Worm (Caenorhabditis elegans) whole organism, L1 larva: ENCODE results near the gene pqn-39.

Experiments
- C16A3.4 ChIP-seq: fragments of 150-350 bp; optimal IDR thresholded peaks from 2 replicates; lab custom pipeline; 2014; ENCODE audit warnings: missing biosample characterization, missing genetic modification characterization
- C34B4.2 ChIP-seq: sonication (generic microtip); optimal IDR thresholded peaks from 2 replicates; lab custom pipeline; 2017; ENCODE audit warnings: mild to moderate bottlenecking, missing genetic modification characterization, missing compliant biosample characterization
- F16B12.6 ChIP-seq: fragments of 150-350 bp; optimal IDR thresholded peaks from 2 replicates; lab custom pipeline; 2014; ENCODE audit warnings: missing biosample characterization, missing genetic modification characterization
- Y116A8C.19 ChIP-seq: sonication (generic microtip); optimal IDR thresholded peaks from 2 replicates; lab custom pipeline; 2016; ENCODE audit warnings: missing compliant biosample characterization, missing genetic modification characterization, borderline replicate concordance
- alr-1 ChIP-seq: fragments of 200-800 bp; sonication (Bioruptor generic); optimal IDR thresholded peaks from 2 replicates; lab custom pipeline; 2018; ENCODE audit warnings: borderline replicate concordance, mild to moderate bottlenecking, missing genetic modification characterization, missing compliant biosample characterization
- aly-2 ChIP-seq: fragments of 150-350 bp; optimal IDR thresholded peaks from 2 replicates; lab custom pipeline; 2014; ENCODE audit warnings: missing biosample characterization, missing genetic modification characterization
- ceh-63 ChIP-seq: fragments of 200-800 bp; sonication (Bioruptor generic); optimal IDR thresholded peaks from 2 replicates; lab custom pipeline; 2018; ENCODE audit warnings: mild to moderate bottlenecking, missing genetic modification characterization, missing compliant biosample characterization
- ceh-82 ChIP-seq, 3 experiments: fragments of 150-350 bp in 1 of 3; sonication (generic microtip) in 2 of 3; optimal IDR thresholded peaks; 2 replicates each; lab custom pipeline; 2014 to 2017; ENCODE audit warnings: missing biosample characterization in 3 of 3, missing genetic modification characterization in 3 of 3
- ceh-88 ChIP-seq: fragments of 200-800 bp; sonication (Bioruptor generic); IDR thresholded peaks from 2 replicates; pipeline ENCODE4 v1.3.6; 2022; ENCODE audit warnings: missing genetic modification characterization, missing compliant biosample characterization
- dpl-1 ChIP-seq, 3 experiments: fragments of 150-350 bp in 2 of 3; sonication (generic microtip) in 1 of 3; optimal IDR thresholded peaks; 2 replicates each; lab custom pipeline; 2014 to 2017; ENCODE audit warnings: missing biosample characterization in 3 of 3, missing genetic modification characterization in 3 of 3, missing genetic modification reagents in 3 of 3
- dsc-1 ChIP-seq: sonication (generic microtip); optimal IDR thresholded peaks from 2 replicates; lab custom pipeline; 2016; ENCODE audit warnings: mild to moderate bottlenecking, missing genetic modification characterization, missing compliant biosample characterization
- efl-1 ChIP-seq, 4 experiments: fragments of 150-350 bp; optimal IDR thresholded peaks in 3 of 4; peaks in 1 of 4; 1 replicate in 1 of 4; 2 replicates in 3 of 4; lab custom pipeline; 2014; ENCODE audit warnings: missing biosample characterization in 2 of 4, missing genetic modification characterization in 2 of 4, missing genetic modification reagents in 2 of 4
- egl-13 ChIP-seq: sonication (generic microtip); optimal IDR thresholded peaks from 2 replicates; lab custom pipeline; 2016; ENCODE audit warnings: missing genotype, missing genetic modification reagents, missing genetic modification characterization, missing compliant biosample characterization
- egl-27 ChIP-seq, 2 experiments: fragments of 150-350 bp in 1 of 2; sonication (generic microtip); optimal IDR thresholded peaks; 3 replicates each; lab custom pipeline; 2017 to 2018; ENCODE audit warnings: missing biosample characterization in 2 of 2, missing genetic modification characterization in 2 of 2, missing genetic modification reagents in 2 of 2
- fkh-10 ChIP-seq: sonication (generic microtip); optimal IDR thresholded peaks from 2 replicates; lab custom pipeline; 2017; ENCODE audit warnings: missing biosample characterization, missing genetic modification reagents, missing genetic modification characterization
- fkh-4 ChIP-seq: sonication (generic microtip); optimal IDR thresholded peaks from 2 replicates; lab custom pipeline; 2016; ENCODE audit warnings: missing compliant biosample characterization, missing genetic modification characterization, borderline replicate concordance
- fkh-8 ChIP-seq: sonication (generic microtip); optimal IDR thresholded peaks from 2 replicates; lab custom pipeline; 2016; ENCODE audit warnings: mild to moderate bottlenecking, missing genetic modification characterization, missing compliant biosample characterization
- hpl-2 ChIP-seq: fragments of 150-350 bp; optimal IDR thresholded peaks from 2 replicates; lab custom pipeline; 2014; ENCODE audit warnings: missing biosample characterization, missing genetic modification reagents, missing genetic modification characterization
- irx-1 ChIP-seq: sonication (generic microtip); optimal IDR thresholded peaks from 2 replicates; lab custom pipeline; 2016; ENCODE audit warnings: missing genetic modification characterization, missing compliant biosample characterization
- isw-1 ChIP-seq: fragments of 200-800 bp; sonication (Bioruptor generic); IDR thresholded peaks from 2 replicates; pipeline ENCODE4 v1.3.6; 2022; ENCODE audit warnings: missing genetic modification characterization, missing compliant biosample characterization
- jun-1 ChIP-seq: fragments of 150-350 bp; optimal IDR thresholded peaks from 2 replicates; lab custom pipeline; 2014; ENCODE audit warnings: missing biosample characterization, missing genetic modification reagents, missing genetic modification characterization
- lin-13 ChIP-seq: fragments of 150-350 bp; optimal IDR thresholded peaks from 2 replicates; lab custom pipeline; 2014; ENCODE audit warnings: missing biosample characterization, missing genetic modification reagents, missing genetic modification characterization
- lin-14 ChIP-seq: fragments of 200-800 bp; sonication (Bioruptor generic); optimal IDR thresholded peaks from 2 replicates; lab custom pipeline; 2018; ENCODE audit warnings: mild to moderate bottlenecking, missing genetic modification characterization, moderate library complexity, missing compliant biosample characterization
- lin-15B ChIP-seq: fragments of 150-350 bp; sonication (generic microtip); optimal IDR thresholded peaks from 3 replicates; lab custom pipeline; 2014; ENCODE audit warnings: missing biosample characterization, missing genetic modification characterization
- lin-35 ChIP-seq, 2 experiments: fragments of 150-350 bp; optimal IDR thresholded peaks; 2 replicates each; lab custom pipeline; 2014; ENCODE audit warnings: missing biosample characterization in 2 of 2, missing genetic modification characterization in 2 of 2, missing genetic modification reagents in 2 of 2
- lsy-2 ChIP-seq, 2 experiments: fragments of 150-350 bp; optimal IDR thresholded peaks; 2 replicates each; lab custom pipeline; 2014; ENCODE audit warnings: missing biosample characterization in 2 of 2, missing genetic modification characterization in 2 of 2
- mab-9 ChIP-seq: fragments of 200-800 bp; sonication (Bioruptor generic); IDR thresholded peaks from 2 replicates; pipeline ENCODE4 v1.3.6; 2022; ENCODE audit warnings: missing genetic modification reagents, missing genetic modification characterization, missing compliant biosample characterization
- mep-1 ChIP-seq: fragments of 150-350 bp; optimal IDR thresholded peaks from 2 replicates; lab custom pipeline; 2014; ENCODE audit warnings: missing biosample characterization, missing genetic modification characterization
- nhr-19 ChIP-seq: fragments of 200-800 bp; sonication (Bioruptor generic); conservative IDR thresholded peaks from 2 replicates; pipeline ENCODE4 v1.3.6; 2022; ENCODE audit warnings: missing genetic modification characterization, missing compliant biosample characterization
- nhr-20 ChIP-seq: sonication (generic microtip); optimal IDR thresholded peaks from 2 replicates; lab custom pipeline; 2016; ENCODE audit warnings: mild to moderate bottlenecking, missing genetic modification characterization, missing compliant biosample characterization
- nhr-237 ChIP-seq: fragments of 150-350 bp; optimal IDR thresholded peaks from 2 replicates; lab custom pipeline; 2014; ENCODE audit warnings: missing biosample characterization, missing genetic modification characterization
- nhr-28 ChIP-seq: fragments of 150-350 bp; optimal IDR thresholded peaks from 2 replicates; lab custom pipeline; 2014; ENCODE audit warnings: missing biosample characterization, missing genetic modification characterization
- nhr-47 ChIP-seq: sonication (generic microtip); optimal IDR thresholded peaks from 2 replicates; lab custom pipeline; 2016; ENCODE audit warnings: mild to moderate bottlenecking, missing genetic modification characterization, moderate library complexity, missing compliant biosample characterization
- nhr-71 ChIP-seq: sonication (generic microtip); optimal IDR thresholded peaks from 2 replicates; lab custom pipeline; 2016; ENCODE audit warnings: mild to moderate bottlenecking, missing genetic modification characterization, moderate library complexity, missing compliant biosample characterization
- nhr-77 ChIP-seq: fragments of 150-350 bp; optimal IDR thresholded peaks from 2 replicates; lab custom pipeline; 2014; ENCODE audit warnings: missing biosample characterization, missing genetic modification characterization
- nhr-84 ChIP-seq: sonication (generic microtip); optimal IDR thresholded peaks from 2 replicates; lab custom pipeline; 2017; ENCODE audit warnings: missing biosample characterization, missing genetic modification characterization
- nhr-85 ChIP-seq: sonication (generic microtip); peaks from one replicate; lab custom pipeline; 2016; ENCODE audit warnings: missing genetic modification characterization, inconsistent platforms, missing compliant biosample characterization
- nhr-90 ChIP-seq: sonication (generic microtip); optimal IDR thresholded peaks from 2 replicates; lab custom pipeline; 2016; ENCODE audit warnings: mild to moderate bottlenecking, missing genetic modification characterization, missing compliant biosample characterization; ENCODE audit not compliant: poor library complexity
- pax-3 ChIP-seq: fragments of 200-800 bp; sonication (Bioruptor generic); optimal IDR thresholded peaks from 2 replicates; lab custom pipeline; 2018; ENCODE audit warnings: mild to moderate bottlenecking, missing genetic modification characterization, moderate library complexity, missing compliant biosample characterization
- skn-1 ChIP-seq: fragments of 150-350 bp; optimal IDR thresholded peaks from 2 replicates; lab custom pipeline; 2014; ENCODE audit warnings: missing biosample characterization, missing genetic modification characterization
- snu-23 ChIP-seq: sonication (generic microtip); optimal IDR thresholded peaks from 2 replicates; lab custom pipeline; 2016; ENCODE audit warnings: missing genetic modification characterization, missing compliant biosample characterization
- sptf-1 ChIP-seq: fragments of 150-350 bp; optimal IDR thresholded peaks from 2 replicates; lab custom pipeline; 2014; ENCODE audit warnings: missing biosample characterization, missing genetic modification characterization
- unc-86 ChIP-seq: sonication (generic microtip); optimal IDR thresholded peaks from 2 replicates; lab custom pipeline; 2016; ENCODE audit warnings: missing genetic modification characterization, missing compliant biosample characterization
- unc-98 ChIP-seq: fragments of 200-800 bp; sonication (Bioruptor generic); IDR thresholded peaks from 2 replicates; pipeline ENCODE4 v1.3.6; 2022; ENCODE audit warnings: missing genetic modification characterization, missing compliant biosample characterization
- ztf-11 ChIP-seq, 2 experiments: sonication (generic microtip); optimal IDR thresholded peaks; 2 replicates each; lab custom pipeline; 2016 to 2017; ENCODE audit warnings: missing genetic modification characterization in 2 of 2, missing biosample characterization in 1 of 2, missing compliant biosample characterization in 1 of 2

Gene pqn-39

DNA sequence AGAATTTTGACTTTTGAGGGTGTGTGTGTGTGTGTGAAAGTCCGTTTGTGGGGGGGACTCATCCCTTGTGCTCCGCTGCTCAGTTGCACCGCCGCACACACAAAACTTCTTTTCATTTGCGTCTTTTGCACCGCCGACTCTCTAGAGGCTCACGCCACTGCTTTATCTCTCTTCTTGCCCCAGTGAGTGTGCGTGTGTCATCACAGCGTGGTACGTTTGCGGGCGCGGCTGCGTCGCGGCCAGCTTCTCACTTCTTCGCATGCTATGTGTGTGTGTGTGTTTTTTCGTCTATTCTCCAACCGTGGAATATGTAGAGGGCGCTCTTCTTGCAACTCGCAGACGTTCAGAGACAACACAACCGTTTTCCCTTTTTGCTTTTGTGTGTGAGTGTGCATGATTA is 23.0 kb downstream of the pqn-39 start (continued):
- peak; percentile 58 for TF ChIP-seq nhr-47
- peak; percentile 27 for TF ChIP-seq unc-86 (tag; lab: Kevin White, UChicago)
- peak; percentile 87 for TF ChIP-seq lin-14 (GFP tag; lab: Kevin White, UChicago)
- no peak for TF ChIP-seq nhr-85 (tag; lab: Kevin White, UChicago)
- peak; percentile 40 to 87 (median 66) for TF ChIP-seq ceh-82 (tag; optimal IDR thresholded peaks at IDR 0.05; lab: Kevin White, UChicago)
- peak; percentile 54 for TF ChIP-seq dsc-1 (tag; lab: Kevin White, UChicago)
- peak; percentile 73 for TF ChIP-seq nhr-71 (tag; lab: Kevin White, UChicago)
- TF ChIP-seq jun-1 = no peak
- TF ChIP-seq skn-1 (tag; lab: Kevin White, UChicago) = peak; percentile 38
- TF ChIP-seq C16A3.4 = peak; percentile 24
- peak in 1 of 2 experiments; percentile 3 for TF ChIP-seq efl-1 (optimal IDR thresholded peaks at IDR 0.05; lab: Kevin White, UChicago)
- TF ChIP-seq efl-1 (GFP tag; optimal IDR thresholded peaks at IDR 0.05 in 1 of 2; lab: Kevin White, UChicago) = no peak
- TF ChIP-seq lin-15B (tag; lab: Kevin White, UChicago) = no peak
- TF ChIP-seq mab-9 = peak; percentile 69
- TF ChIP-seq lsy-2 (tag; optimal IDR thresholded peaks at IDR 0.05; lab: Kevin White, UChicago) = peak in 1 of 2 experiments; percentile 56
- TF ChIP-seq egl-13 (tag; lab: Kevin White, UChicago) = no peak
- no peak for TF ChIP-seq lin-13
- peak; percentile 62 for TF ChIP-seq snu-23 (GFP tag; lab: Kevin White, UChicago)
- peak; percentile 46 for TF ChIP-seq nhr-19 (GFP tag; lab: Robert Waterston, UW)
- TF ChIP-seq irx-1 = no peak
- peak; percentile 83 for TF ChIP-seq fkh-10 (GFP tag; lab: Kevin White, UChicago)
- no peak for TF ChIP-seq F16B12.6
- peak; percentile 23 to 38 for TF ChIP-seq lin-35 (GFP tag; optimal IDR thresholded peaks at IDR 0.05; lab: Kevin White, UChicago)
- peak; percentile 19 for TF ChIP-seq mep-1 (tag; lab: Kevin White, UChicago)
- no peak for TF ChIP-seq pax-3 (tag; lab: Kevin White, UChicago)
- TF ChIP-seq nhr-20 (tag; lab: Kevin White, UChicago) = peak; percentile 17
- TF ChIP-seq C34B4.2 (tag; lab: Kevin White, UChicago) = no peak

DNA sequence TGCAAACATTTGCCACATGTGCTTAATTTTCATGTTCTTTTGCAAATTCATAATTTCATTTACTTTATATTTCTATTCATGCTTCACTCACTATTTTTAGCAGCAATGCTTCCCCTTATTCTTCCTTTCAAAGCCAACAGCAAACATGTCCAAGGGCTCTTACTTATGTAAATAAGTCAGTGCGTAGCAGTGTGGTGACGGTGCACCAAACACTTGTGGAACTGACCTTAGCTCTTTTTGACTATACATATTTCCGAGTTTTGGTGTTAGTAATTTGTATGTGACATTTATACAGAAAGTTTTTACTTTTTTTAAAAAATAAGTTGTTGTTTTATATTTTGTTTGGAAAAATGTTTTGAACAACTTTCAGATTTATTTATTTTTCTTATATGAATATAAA is 23.4 kb downstream of the pqn-39 start:
- no peak for TF ChIP-seq Y116A8C.19 (tag; lab: Kevin White, UChicago)
- TF ChIP-seq lin-13 = no peak

DNA sequence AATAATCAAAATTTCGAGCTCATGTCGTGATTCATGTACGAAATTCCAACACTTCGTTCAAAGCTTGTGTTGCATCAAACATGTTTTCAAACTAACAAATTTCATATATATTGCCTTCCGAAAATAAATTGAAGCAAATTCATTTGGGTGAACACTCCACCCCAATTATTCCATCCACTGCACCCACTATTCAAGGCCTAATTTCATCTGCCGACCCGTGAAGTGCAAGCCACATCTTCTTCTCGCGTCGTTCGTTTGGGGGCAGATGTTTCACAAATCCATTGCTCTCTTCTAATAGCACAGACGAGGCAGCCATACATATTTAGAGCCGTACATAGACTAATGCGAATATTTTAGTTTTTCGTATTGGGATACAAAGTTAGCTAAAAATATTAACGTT is 24.3 kb downstream of the pqn-39 start:
- TF ChIP-seq nhr-47 (no peak), efl-1 (optimal IDR thresholded peaks at IDR 0.05; lab: Kevin White, UChicago) (no peak), efl-1 (GFP tag; optimal IDR thresholded peaks at IDR 0.05 in 1 of 2; lab: Kevin White, UChicago) (peak in 1 of 2 experiments; percentile 78)

DNA sequence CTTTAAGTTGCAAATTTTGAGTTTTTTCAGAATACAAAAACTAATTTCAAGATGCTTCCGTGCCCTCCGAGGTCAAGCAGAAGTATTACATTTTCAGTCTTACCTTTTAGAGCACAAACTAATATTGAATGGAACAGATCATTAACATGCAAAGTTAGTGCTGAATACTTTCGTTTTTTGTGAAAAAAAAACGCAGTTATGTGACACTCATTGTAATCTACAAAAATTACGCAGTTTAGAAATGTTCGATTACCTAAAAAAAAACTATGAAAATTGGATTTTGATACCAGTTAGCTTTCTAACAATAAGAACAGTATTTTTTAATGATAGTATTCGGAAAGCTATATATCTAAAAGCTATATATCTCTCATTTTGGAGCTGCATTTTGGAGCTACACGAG is 26.6 kb downstream of the pqn-39 start:
- TF ChIP-seq aly-2 (tag; lab: Kevin White, UChicago) (no peak), hpl-2 (GFP tag; lab: Kevin White, UChicago) (no peak), fkh-4 (no peak), ceh-82 (tag; optimal IDR thresholded peaks at IDR 0.05; lab: Kevin White, UChicago) (no peak), lin-14 (GFP tag; lab: Kevin White, UChicago) (no peak), nhr-77 (no peak), fkh-8 (tag; lab: Kevin White, UChicago) (no peak), sptf-1 (tag; lab: Kevin White, UChicago) (no peak), ceh-88 (GFP tag; lab: Robert Waterston, UW) (no peak)

ce11 chrX:13941296-13941695 is 27.2 kb downstream of the pqn-39 start:
- no peak for TF ChIP-seq unc-86 (tag; lab: Kevin White, UChicago)
- no peak for TF ChIP-seq dsc-1 (tag; lab: Kevin White, UChicago)
- TF ChIP-seq egl-27 (tag; optimal IDR thresholded peaks at IDR 0.05; lab: Kevin White, UChicago) = no peak
- TF ChIP-seq ceh-63 = no peak
- no peak for TF ChIP-seq nhr-237 (tag; lab: Kevin White, UChicago)
- no peak for TF ChIP-seq mab-9
- TF ChIP-seq nhr-90 (tag; lab: Kevin White, UChicago) = peak; percentile 58
- no peak for TF ChIP-seq nhr-28
- TF ChIP-seq isw-1 (GFP tag; lab: Robert Waterston, UW) = no peak
- no peak for TF ChIP-seq nhr-77
- no peak for TF ChIP-seq ztf-11 (tag; optimal IDR thresholded peaks at IDR 0.05; lab: Kevin White, UChicago)
- TF ChIP-seq efl-1 (optimal IDR thresholded peaks at IDR 0.05; lab: Kevin White, UChicago) = no peak
- no peak for TF ChIP-seq efl-1 (GFP tag; optimal IDR thresholded peaks at IDR 0.05 in 1 of 2; lab: Kevin White, UChicago)
- TF ChIP-seq unc-98 (GFP tag; lab: Robert Waterston, UW) = no peak
- no peak for TF ChIP-seq nhr-84 (tag; lab: Kevin White, UChicago)
- TF ChIP-seq alr-1 (tag; lab: Kevin White, UChicago) = no peak
- TF ChIP-seq snu-23 (GFP tag; lab: Kevin White, UChicago) = peak; percentile 3
- TF ChIP-seq dpl-1 (GFP tag; optimal IDR thresholded peaks at IDR 0.05; lab: Kevin White, UChicago) = no peak
